Fruit fly (Drosophila melanogaster) whole organism, adult: Measurements from ENCODE around the gene CG43693.
A peak's percentile ranks its signal among the peaks of the same experiment; 100 is the strongest.

ENCODE experiments used
- CG11617 ChIP-seq: fragments of 200-800 bp; sonication (Bioruptor generic); optimal IDR thresholded peaks from 2 replicates; lab custom pipeline; 2017; ENCODE audit warnings: mild to moderate bottlenecking, missing biosample characterization, missing genetic modification reagents, missing genetic modification characterization
- CG12768 ChIP-seq: fragments of 200-800 bp; sonication (Bioruptor generic); optimal IDR thresholded peaks from 2 replicates; lab custom pipeline; 2017; ENCODE audit warnings: missing biosample characterization, missing genetic modification characterization, mild to moderate bottlenecking, moderate library complexity, missing genetic modification reagents
- CG14711 ChIP-seq: fragments of 200-800 bp; sonication (Bioruptor generic); optimal IDR thresholded peaks from 2 replicates; lab custom pipeline; 2018; ENCODE audit warnings: missing biosample characterization, mild to moderate bottlenecking, missing genetic modification characterization, moderate library complexity
- CG1620 ChIP-seq: fragments of 200-800 bp; sonication (Bioruptor generic); optimal IDR thresholded peaks from 2 replicates; lab custom pipeline; 2016; ENCODE audit warnings: missing biosample characterization, missing genetic modification characterization
- CG33017 ChIP-seq: fragments of 200-800 bp; sonication (Bioruptor generic); optimal IDR thresholded peaks from 2 replicates; lab custom pipeline; 2018; ENCODE audit warnings: missing biosample characterization, mild to moderate bottlenecking, missing genetic modification characterization, moderate library complexity
- CG5204 ChIP-seq: fragments of 200-800 bp; sonication (Bioruptor generic); optimal IDR thresholded peaks from 2 replicates; lab custom pipeline; 2016; ENCODE audit warnings: missing biosample characterization, missing genetic modification characterization
- CG7045 ChIP-seq: fragments of 200-800 bp; sonication (Bioruptor generic); optimal IDR thresholded peaks from 2 replicates; lab custom pipeline; 2017; ENCODE audit warnings: missing biosample characterization, mild to moderate bottlenecking, missing genetic modification characterization
- CG7101 ChIP-seq: fragments of 200-800 bp; sonication (Bioruptor generic); optimal IDR thresholded peaks from 2 replicates; lab custom pipeline; 2018; ENCODE audit warnings: missing biosample characterization, mild to moderate bottlenecking, missing genetic modification characterization, moderate library complexity
- Clk ChIP-seq: fragments of 200-800 bp; sonication (Bioruptor generic); optimal IDR thresholded peaks from 2 replicates; lab custom pipeline; 2017; ENCODE audit warnings: missing biosample characterization, missing genetic modification characterization
- Crg-1 ChIP-seq: fragments of 200-800 bp; sonication (Bioruptor generic); optimal IDR thresholded peaks from 2 replicates; lab custom pipeline; 2016; ENCODE audit warnings: missing biosample characterization, missing genetic modification characterization
- Hr96 ChIP-seq: fragments of 200-800 bp; sonication (Bioruptor generic); optimal IDR thresholded peaks from 2 replicates; lab custom pipeline; 2016; ENCODE audit warnings: missing biosample characterization, missing genetic modification characterization
- Mnt ChIP-seq: fragments of 200-800 bp; sonication (Bioruptor generic); optimal IDR thresholded peaks from 2 replicates; lab custom pipeline; 2016; ENCODE audit warnings: missing biosample characterization, mild to moderate bottlenecking, missing genetic modification characterization
- bab1 ChIP-seq: fragments of 200-800 bp; sonication (Bioruptor generic); optimal IDR thresholded peaks from 3 replicates; lab custom pipeline; 2019; ENCODE audit warnings: missing biosample characterization, mild to moderate bottlenecking, missing genetic modification characterization, moderate library complexity
- cic ChIP-seq: fragments of 200-800 bp; sonication (Bioruptor generic); optimal IDR thresholded peaks from 2 replicates; lab custom pipeline; 2017; ENCODE audit warnings: missing biosample characterization, mild to moderate bottlenecking, missing genetic modification characterization, moderate library complexity
- cnc ChIP-seq, 2 experiments: fragments of >200 bp; optimal IDR thresholded peaks; 2 replicates each; lab custom pipeline; 2017
- kay ChIP-seq: fragments of 200-800 bp; sonication (Bioruptor generic); peaks from one replicate; lab custom pipeline; 2016; ENCODE audit warnings: missing biosample characterization, missing genetic modification characterization, borderline replicate concordance
- ovo ChIP-seq: fragments of 200-800 bp; sonication (Bioruptor generic); optimal IDR thresholded peaks from 2 replicates; lab custom pipeline; 2016; ENCODE audit warnings: missing biosample characterization, missing genetic modification characterization
- pad ChIP-seq: fragments of 200-800 bp; sonication (Bioruptor generic); optimal IDR thresholded peaks from 3 replicates; lab custom pipeline; 2017; ENCODE audit warnings: missing biosample characterization, missing genetic modification characterization, mild to moderate bottlenecking, moderate library complexity, missing genetic modification reagents
- tj ChIP-seq: fragments of 200-800 bp; sonication (Bioruptor generic); optimal IDR thresholded peaks from 3 replicates; lab custom pipeline; 2017; ENCODE audit warnings: missing biosample characterization, mild to moderate bottlenecking, missing genetic modification characterization, moderate library complexity
- toe ChIP-seq: fragments of 200-800 bp; sonication (Bioruptor generic); optimal IDR thresholded peaks from 2 replicates; lab custom pipeline; 2016; ENCODE audit warnings: missing biosample characterization, missing genetic modification characterization

The CG43693 gene

DNA sequence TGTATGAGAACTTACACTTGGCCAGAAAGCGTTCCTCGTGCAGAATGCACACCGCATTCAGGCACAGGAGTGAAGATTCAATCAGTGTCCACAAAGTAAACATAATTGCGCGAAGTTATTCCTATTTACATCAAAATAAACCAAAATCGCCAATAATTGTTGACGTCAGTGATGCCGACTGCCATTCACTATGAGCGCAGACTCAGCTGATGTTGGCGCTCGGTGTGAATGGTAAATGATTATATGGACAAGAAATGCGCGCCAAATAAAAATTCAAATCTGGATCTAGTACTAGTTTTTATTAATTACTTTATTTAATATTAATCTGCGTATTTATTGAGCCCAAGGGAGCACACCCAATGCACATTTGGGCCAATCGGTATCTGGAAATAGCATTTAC, 11.3 kb upstream of the CG43693 start, which contains the start of gene CG32069:
Gene CG32069 (minus strand): TSS at position 174 of the 400 bp plus-strand sequence.
- TF ChIP-seq bab1 (GFP tag; lab: Kevin White, UChicago) (peak; percentile 19), CG5204 (GFP tag; lab: Kevin White, UChicago) (no peak), ovo (GFP tag; lab: Kevin White, UChicago) (no peak), cnc (optimal IDR thresholded peaks at IDR 0.05; lab: Kevin White, UChicago) (no peak), Mnt (peak; percentile 1), tj (peak; percentile 11)

DNA sequence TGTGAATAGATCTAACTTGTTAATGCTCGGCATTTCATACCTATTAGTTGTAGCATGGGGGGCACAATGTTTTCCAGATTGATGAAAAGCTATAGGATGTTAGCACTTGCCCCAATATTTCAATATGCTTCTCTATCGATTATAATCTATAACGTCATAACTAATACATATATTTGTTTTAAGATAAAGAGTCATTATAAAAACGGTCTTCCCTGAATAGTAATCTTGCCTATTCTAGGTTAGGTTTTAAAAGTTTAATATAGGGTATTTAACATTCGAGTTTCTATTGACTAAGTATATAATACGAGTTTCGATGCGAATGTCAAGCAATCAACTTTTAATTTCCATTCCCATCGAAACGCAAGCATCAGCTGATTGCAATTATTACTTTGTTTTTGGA, 10.0 kb upstream of the CG43693 start, which contains the start of the genes CG6321 and Blos2:
Gene CG6321 (minus strand): TSS at position 25 of the 400 bp plus-strand sequence.
Gene Blos2 (plus strand): TSS at position 372 of the 400 bp plus-strand sequence.
- TF ChIP-seq Mnt (peak; percentile 65), CG12768 (GFP tag; lab: Kevin White, UChicago) (peak; percentile 75), Clk (GFP tag; lab: Kevin White, UChicago) (peak; percentile 12), CG7045 (GFP tag; lab: Kevin White, UChicago) (peak; percentile 69), toe (no peak), CG33017 (peak; percentile 87), Crg-1 (GFP tag; lab: Kevin White, UChicago) (peak; percentile 3), CG7101 (tag; lab: Kevin White, UChicago) (peak; percentile 83), pad (GFP tag; lab: Kevin White, UChicago) (peak; percentile 48), CG1620 (GFP tag; lab: Kevin White, UChicago) (peak; percentile 13), CG5204 (GFP tag; lab: Kevin White, UChicago) (no peak), CG14711 (tag; lab: Kevin White, UChicago) (peak; percentile 73), ovo (GFP tag; lab: Kevin White, UChicago) (no peak), cic (GFP tag; lab: Kevin White, UChicago) (peak; percentile 6), CG11617 (GFP tag; lab: Kevin White, UChicago) (peak; percentile 81), kay (GFP tag; lab: Kevin White, UChicago) (no peak), Hr96 (GFP tag; lab: Kevin White, UChicago) (peak; percentile 56), bab1 (GFP tag; lab: Kevin White, UChicago) (peak; percentile 90), tj (peak; percentile 54), cnc (optimal IDR thresholded peaks at IDR 0.05; lab: Kevin White, UChicago) (no peak)

DNA sequence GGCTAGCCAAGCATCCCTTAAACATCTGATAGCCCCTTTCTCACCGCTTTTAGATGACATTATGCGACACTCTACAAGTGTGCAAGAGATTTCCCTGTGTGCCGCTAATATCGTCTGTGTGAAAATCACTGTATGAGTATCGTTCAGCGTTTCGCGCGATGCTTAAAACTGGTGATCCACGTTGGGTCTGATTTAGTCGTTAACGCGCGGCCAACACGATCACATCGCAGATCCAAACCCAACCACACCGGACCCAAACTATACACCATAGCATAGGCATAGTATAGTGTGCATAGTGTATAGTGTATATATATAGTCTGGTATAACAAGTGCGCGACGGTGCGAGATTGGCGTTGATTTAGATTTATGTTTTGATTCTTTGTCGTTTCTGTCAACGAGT, 2.7 kb upstream of the CG43693 start, which contains the start of gene CG7888:
Gene CG7888 (plus strand): TSS at position 193 of the 400 bp plus-strand sequence.
- TF ChIP-seq CG12768 (GFP tag; lab: Kevin White, UChicago) (peak; percentile 17), Crg-1 (GFP tag; lab: Kevin White, UChicago) (no peak), Hr96 (GFP tag; lab: Kevin White, UChicago) (no peak), cic (GFP tag; lab: Kevin White, UChicago) (no peak), kay (GFP tag; lab: Kevin White, UChicago) (no peak), bab1 (GFP tag; lab: Kevin White, UChicago) (no peak)

DNA sequence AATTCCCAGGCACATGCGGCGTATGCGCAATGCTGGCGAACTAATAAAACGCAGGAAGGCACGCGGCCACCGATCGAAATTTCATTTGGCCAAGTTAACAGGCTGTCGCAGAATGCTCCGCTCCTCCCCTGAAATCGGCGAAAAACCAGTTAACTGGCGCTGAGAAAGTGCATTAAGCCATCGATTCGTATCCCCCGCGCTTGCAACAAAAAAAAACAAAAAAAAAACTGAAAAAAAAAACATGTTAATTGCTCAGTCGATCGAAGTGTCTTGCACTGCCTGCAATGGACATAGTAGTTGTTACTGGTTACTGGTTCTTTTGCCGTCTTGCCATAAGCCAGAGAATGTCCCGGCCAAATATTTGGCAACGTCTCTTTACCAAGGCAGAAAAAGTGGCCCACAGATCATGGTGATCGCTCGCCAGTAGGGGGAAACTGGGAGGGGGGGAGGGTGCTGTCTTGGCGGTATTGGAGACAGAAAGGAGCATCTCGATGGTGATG, 1.6 kb upstream of the CG43693 start:
- TF ChIP-seq Clk (GFP tag; lab: Kevin White, UChicago) (no peak), tj (no peak), ovo (GFP tag; lab: Kevin White, UChicago) (no peak), CG5204 (GFP tag; lab: Kevin White, UChicago) (no peak), Crg-1 (GFP tag; lab: Kevin White, UChicago) (no peak), Hr96 (GFP tag; lab: Kevin White, UChicago) (no peak), CG14711 (tag; lab: Kevin White, UChicago) (no peak), CG33017 (no peak), CG12768 (GFP tag; lab: Kevin White, UChicago) (no peak), cic (GFP tag; lab: Kevin White, UChicago) (no peak), cnc (optimal IDR thresholded peaks at IDR 0.05; lab: Kevin White, UChicago) (no peak), CG1620 (GFP tag; lab: Kevin White, UChicago) (no peak), kay (GFP tag; lab: Kevin White, UChicago) (no peak), bab1 (GFP tag; lab: Kevin White, UChicago) (no peak), pad (GFP tag; lab: Kevin White, UChicago) (no peak), toe (no peak), Mnt (no peak), CG11617 (GFP tag; lab: Kevin White, UChicago) (no peak), CG7045 (GFP tag; lab: Kevin White, UChicago) (no peak)

DNA sequence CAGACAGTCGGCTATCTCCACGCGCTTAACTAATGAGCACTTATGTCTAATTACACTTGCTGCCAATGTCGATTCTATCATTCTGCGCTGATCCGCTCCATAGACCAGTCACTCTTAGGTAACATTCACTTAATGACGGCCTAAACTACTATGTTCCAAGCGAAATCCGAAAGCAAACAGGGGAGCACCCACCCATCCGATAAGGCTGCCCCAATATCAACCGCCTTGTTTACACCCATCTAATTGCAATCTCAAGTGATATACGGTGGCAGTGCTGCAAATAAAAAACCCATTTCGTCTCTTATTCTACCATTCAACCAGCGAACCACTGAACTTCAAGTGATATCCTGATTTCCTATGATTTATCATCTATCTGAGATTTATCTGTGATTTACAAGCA, 1.8 kb downstream of the CG43693 start:
- TF ChIP-seq CG33017 (peak; percentile 40), CG12768 (GFP tag; lab: Kevin White, UChicago) (peak; percentile 62), ovo (GFP tag; lab: Kevin White, UChicago) (peak; percentile 41), pad (GFP tag; lab: Kevin White, UChicago) (peak; percentile 43), CG11617 (GFP tag; lab: Kevin White, UChicago) (peak; percentile 25), cnc (optimal IDR thresholded peaks at IDR 0.05; lab: Kevin White, UChicago) (no peak), CG5204 (GFP tag; lab: Kevin White, UChicago) (peak; percentile 28), Clk (GFP tag; lab: Kevin White, UChicago) (no peak), Hr96 (GFP tag; lab: Kevin White, UChicago) (peak; percentile 2), cic (GFP tag; lab: Kevin White, UChicago) (peak; percentile 71), bab1 (GFP tag; lab: Kevin White, UChicago) (no peak), Crg-1 (GFP tag; lab: Kevin White, UChicago) (peak; percentile 65), Mnt (peak; percentile 35), CG7045 (GFP tag; lab: Kevin White, UChicago) (peak; percentile 79), CG1620 (GFP tag; lab: Kevin White, UChicago) (peak; percentile 6), CG7101 (tag; lab: Kevin White, UChicago) (peak; percentile 47), kay (GFP tag; lab: Kevin White, UChicago) (no peak), CG14711 (tag; lab: Kevin White, UChicago) (peak; percentile 13), tj (no peak)
